Fruit fly (Drosophila melanogaster) whole organism, embryonic: ENCODE results near the gene Rrp1.

ENCODE experiments used
- Bdp1 ChIP-seq: fragments of 200-800 bp; sonication (Bioruptor generic); optimal IDR thresholded peaks from 3 replicates; lab custom pipeline; 2016; ENCODE audit warnings: missing biosample characterization, missing genetic modification characterization
- BtbVII ChIP-seq: fragments of 200-800 bp; sonication (Bioruptor generic); optimal IDR thresholded peaks from 3 replicates; lab custom pipeline; 2017; ENCODE audit warnings: missing biosample characterization, mild to moderate bottlenecking, missing genetic modification characterization
- CG10654 ChIP-seq: fragments of 200-800 bp; sonication (Bioruptor generic); optimal IDR thresholded peaks from 2 replicates; lab custom pipeline; 2016; ENCODE audit warnings: missing biosample characterization, missing genetic modification characterization
- CG12071 ChIP-seq: fragments of 200-800 bp; sonication (Bioruptor generic); optimal IDR thresholded peaks from 3 replicates; lab custom pipeline; 2018; ENCODE audit warnings: missing biosample characterization, mild to moderate bottlenecking, missing genetic modification characterization
- CG14441 ChIP-seq: fragments of 200-800 bp; sonication (Bioruptor generic); IDR thresholded peaks from 2 replicates; pipeline ENCODE4 v1.3.6; 2022; ENCODE audit warnings: missing biosample characterization, missing genetic modification characterization
- CG1647 ChIP-seq: fragments of 200-800 bp; sonication (Bioruptor generic); optimal IDR thresholded peaks from 3 replicates; lab custom pipeline; 2016; ENCODE audit warnings: missing biosample characterization, missing genetic modification characterization
- CG17328 ChIP-seq: fragments of 200-800 bp; sonication (Bioruptor generic); IDR thresholded peaks from 2 replicates; pipeline ENCODE4 v1.3.6; 2022; ENCODE audit warnings: missing biosample characterization, missing genetic modification characterization
- CG17612 ChIP-seq: fragments of 200-800 bp; sonication (Bioruptor generic); IDR thresholded peaks from 2 replicates; pipeline ENCODE4 v1.3.6; 2022; ENCODE audit warnings: missing biosample characterization, missing genetic modification characterization
- CG18599 ChIP-seq: fragments of 200-800 bp; sonication (Bioruptor generic); optimal IDR thresholded peaks from 3 replicates; lab custom pipeline; 2017; ENCODE audit warnings: missing biosample characterization, missing genetic modification characterization, mild to moderate bottlenecking, moderate library complexity, missing genetic modification reagents
- CG2129 ChIP-seq: fragments of 200-800 bp; sonication (Bioruptor generic); IDR thresholded peaks from 2 replicates; pipeline ENCODE4 v1.3.6; 2022; ENCODE audit warnings: missing biosample characterization, missing genetic modification characterization; ENCODE audit not compliant: partially characterized antibody
- CG3163 ChIP-seq: fragments of 200-800 bp; sonication (Bioruptor generic); optimal IDR thresholded peaks from 3 replicates; lab custom pipeline; 2016; ENCODE audit warnings: missing biosample characterization, missing genetic modification characterization
- CG5180 ChIP-seq: fragments of 200-800 bp; sonication (Bioruptor generic); optimal IDR thresholded peaks from 3 replicates; lab custom pipeline; 2017; ENCODE audit warnings: missing biosample characterization, missing genetic modification characterization, mild to moderate bottlenecking, moderate library complexity, missing genetic modification reagents
- CG6175 ChIP-seq: fragments of 200-800 bp; sonication (Bioruptor generic); IDR thresholded peaks from 3 replicates; pipeline ENCODE4 v1.3.6; 2022; ENCODE audit warnings: missing biosample characterization, missing genetic modification characterization
- CG6254 ChIP-seq: fragments of 200-800 bp; sonication (Bioruptor generic); optimal IDR thresholded peaks from 3 replicates; lab custom pipeline; 2017; ENCODE audit warnings: mild to moderate bottlenecking, missing biosample characterization, missing genetic modification reagents, missing genetic modification characterization
- CG6683 ChIP-seq: fragments of 200-800 bp; sonication (Bioruptor generic); optimal IDR thresholded peaks from 2 replicates; lab custom pipeline; 2017; ENCODE audit warnings: missing biosample characterization, mild to moderate bottlenecking, missing genetic modification characterization, missing genetic modification reagents
- CG7839 ChIP-seq: fragments of 200-800 bp; sonication (Bioruptor generic); optimal IDR thresholded peaks from 3 replicates; lab custom pipeline; 2018; ENCODE audit warnings: missing biosample characterization, mild to moderate bottlenecking, missing genetic modification characterization, moderate library complexity
- CG8359 ChIP-seq: fragments of 200-800 bp; sonication (Bioruptor generic); optimal IDR thresholded peaks from 2 replicates; lab custom pipeline; 2017; ENCODE audit warnings: missing biosample characterization, mild to moderate bottlenecking, missing genetic modification characterization, borderline replicate concordance
- CHES-1-like ChIP-seq: fragments of 200-800 bp; sonication (Bioruptor generic); optimal IDR thresholded peaks from 2 replicates; lab custom pipeline; 2016; ENCODE audit warnings: missing biosample characterization, missing genetic modification characterization
- CkIIα-i1 ChIP-seq: fragments of 200-800 bp; sonication (Bioruptor generic); IDR thresholded peaks from 2 replicates; pipeline ENCODE4 v1.3.6; 2022; ENCODE audit warnings: missing biosample characterization, missing genetic modification characterization
- Dad ChIP-seq: fragments of 200-800 bp; sonication (Bioruptor generic); optimal IDR thresholded peaks from 3 replicates; lab custom pipeline; 2016; ENCODE audit warnings: missing biosample characterization, missing genetic modification characterization
- Dip3 ChIP-seq: fragments of 200-800 bp; sonication (Bioruptor generic); optimal IDR thresholded peaks from 3 replicates; lab custom pipeline; 2016; ENCODE audit warnings: missing biosample characterization, missing genetic modification characterization
- Eip74EF ChIP-seq, 2 experiments: fragments of 200-800 bp in 1 of 2; fragments of >200 bp in 1 of 2; sonication (Bioruptor generic) in 1 of 2; optimal IDR thresholded peaks; 2 replicates each; lab custom pipeline; 2017 to 2019; ENCODE audit warnings: missing biosample characterization in 2 of 2, missing genetic modification characterization in 2 of 2, mild to moderate bottlenecking in 1 of 2, moderate library complexity in 1 of 2
- HLHmδ ChIP-seq: fragments of 200-800 bp; sonication (Bioruptor generic); optimal IDR thresholded peaks from 2 replicates; lab custom pipeline; 2018; ENCODE audit warnings: missing biosample characterization, mild to moderate bottlenecking, missing genetic modification characterization, moderate library complexity
- Lpt ChIP-seq: fragments of >200 bp; optimal IDR thresholded peaks from 2 replicates; lab custom pipeline; 2018; ENCODE audit warnings: missing biosample characterization, missing genetic modification characterization
- NC2α ChIP-seq: fragments of 200-800 bp; sonication (Bioruptor generic); optimal IDR thresholded peaks from 2 replicates; lab custom pipeline; 2016; ENCODE audit warnings: missing biosample characterization, missing genetic modification characterization
- Neu2 ChIP-seq: fragments of 200-800 bp; sonication (Bioruptor generic); optimal IDR thresholded peaks from 3 replicates; lab custom pipeline; 2016; ENCODE audit warnings: missing biosample characterization, missing genetic modification characterization, borderline replicate concordance
- Sry-δ ChIP-seq: fragments of 200-800 bp; sonication (Bioruptor generic); optimal IDR thresholded peaks from 2 replicates; lab custom pipeline; 2016; ENCODE audit warnings: missing biosample characterization, missing genetic modification characterization
- Tbp ChIP-seq: fragments of >200 bp; optimal IDR thresholded peaks from 2 replicates; lab custom pipeline; 2018; ENCODE audit warnings: missing biosample characterization, missing genetic modification characterization
- br ChIP-seq: fragments of >200 bp; optimal IDR thresholded peaks from 2 replicates; lab custom pipeline; 2017
- btn ChIP-seq: fragments of 200-800 bp; sonication (Bioruptor generic); optimal IDR thresholded peaks from 2 replicates; lab custom pipeline; 2016; ENCODE audit warnings: missing biosample characterization, missing genetic modification characterization
- chinmo ChIP-seq: fragments of 200-800 bp; sonication (Bioruptor generic); IDR thresholded peaks from 4 replicates; pipeline ENCODE4 v1.3.6; 2022; ENCODE audit warnings: missing biosample characterization, missing genetic modification characterization; ENCODE audit not compliant: partially characterized antibody
- corto ChIP-seq: fragments of 200-800 bp; sonication (Bioruptor generic); optimal IDR thresholded peaks from 2 replicates; lab custom pipeline; 2016; ENCODE audit warnings: missing biosample characterization, mild to moderate bottlenecking, missing genetic modification characterization, moderate library complexity
- cwo ChIP-seq: fragments of 200-800 bp; sonication (Bioruptor generic); optimal IDR thresholded peaks from 3 replicates; lab custom pipeline; 2017; ENCODE audit warnings: missing biosample characterization, missing genetic modification characterization, mild to moderate bottlenecking, moderate library complexity, missing genetic modification reagents
- emc ChIP-seq: fragments of 200-800 bp; sonication (Bioruptor generic); optimal IDR thresholded peaks from 2 replicates; lab custom pipeline; 2016; ENCODE audit warnings: missing biosample characterization, missing genetic modification characterization
- ems ChIP-seq: fragments of 200-800 bp; sonication (Bioruptor generic); optimal IDR thresholded peaks from 3 replicates; lab custom pipeline; 2016; ENCODE audit warnings: missing biosample characterization, missing genetic modification characterization
- ewg ChIP-seq: fragments of 200-800 bp; sonication (Bioruptor generic); optimal IDR thresholded peaks from 3 replicates; lab custom pipeline; 2017; ENCODE audit warnings: mild to moderate bottlenecking, missing biosample characterization, missing genetic modification reagents, missing genetic modification characterization
- fd64A ChIP-seq: fragments of 200-800 bp; sonication (Bioruptor generic); optimal IDR thresholded peaks from 3 replicates; lab custom pipeline; 2018; ENCODE audit warnings: missing biosample characterization, mild to moderate bottlenecking, missing genetic modification characterization
- fru ChIP-seq: fragments of >200 bp; optimal IDR thresholded peaks from 2 replicates; lab custom pipeline; 2017
- kay ChIP-seq: fragments of 200-800 bp; sonication (Bioruptor generic); optimal IDR thresholded peaks from 2 replicates; lab custom pipeline; 2016; ENCODE audit warnings: missing biosample characterization, missing genetic modification characterization
- lab ChIP-seq: fragments of 200-800 bp; sonication (Bioruptor generic); optimal IDR thresholded peaks from 3 replicates; lab custom pipeline; 2017; ENCODE audit warnings: missing biosample characterization, missing genetic modification characterization, mild to moderate bottlenecking, moderate library complexity, missing genetic modification reagents
- mirr ChIP-seq: fragments of 200-800 bp; sonication (Bioruptor generic); optimal IDR thresholded peaks from 3 replicates; lab custom pipeline; 2018; ENCODE audit warnings: missing biosample characterization, mild to moderate bottlenecking, missing genetic modification characterization
- oc ChIP-seq: fragments of 200-800 bp; sonication (Bioruptor generic); optimal IDR thresholded peaks from 2 replicates; lab custom pipeline; 2018; ENCODE audit warnings: missing biosample characterization, mild to moderate bottlenecking, missing genetic modification characterization, moderate library complexity
- pita ChIP-seq: fragments of 200-800 bp; sonication (Bioruptor generic); optimal IDR thresholded peaks from 2 replicates; lab custom pipeline; 2017; ENCODE audit warnings: missing biosample characterization, mild to moderate bottlenecking, missing genetic modification characterization
- pnt ChIP-seq: fragments of 200-800 bp; sonication (Bioruptor generic); optimal IDR thresholded peaks from 3 replicates; lab custom pipeline; 2016; ENCODE audit warnings: missing biosample characterization, missing genetic modification characterization
- prd ChIP-seq, 3 experiments: fragments of >200 bp in 2 of 3; fragments of 200-800 bp in 1 of 3; sonication (Bioruptor generic) in 1 of 3; optimal IDR thresholded peaks in 2 of 3; IDR thresholded peaks in 1 of 3; 2 replicates in 2 of 3; 3 replicates in 1 of 3; pipeline versions ENCODE4 v1.3.6 to Lab custom; 2017 to 2022; ENCODE audit warnings: missing biosample characterization in 1 of 3, missing genetic modification characterization in 1 of 3
- scrt ChIP-seq: fragments of 200-800 bp; sonication (Bioruptor generic); optimal IDR thresholded peaks from 2 replicates; lab custom pipeline; 2018; ENCODE audit warnings: missing biosample characterization, mild to moderate bottlenecking, missing genetic modification characterization, moderate library complexity
- slou ChIP-seq: fragments of 200-800 bp; sonication (Bioruptor generic); optimal IDR thresholded peaks from 3 replicates; lab custom pipeline; 2016; ENCODE audit warnings: missing biosample characterization, missing genetic modification characterization
- stc ChIP-seq: fragments of 200-800 bp; sonication (Bioruptor generic); IDR thresholded peaks from 2 replicates; pipeline ENCODE4 v1.3.6; 2022; ENCODE audit warnings: missing biosample characterization, missing genetic modification characterization
- sug ChIP-seq: fragments of 200-800 bp; optimal IDR thresholded peaks from 2 replicates; lab custom pipeline; 2019; ENCODE audit warnings: missing biosample characterization, mild to moderate bottlenecking, missing genetic modification characterization, moderate library complexity
- vnd ChIP-seq: fragments of 200-800 bp; sonication (Bioruptor generic); IDR thresholded peaks from 3 replicates; pipeline ENCODE4 v1.3.6; 2022; ENCODE audit warnings: missing biosample characterization, missing genetic modification characterization; ENCODE audit not compliant: partially characterized antibody

The Rrp1 gene

DNA sequence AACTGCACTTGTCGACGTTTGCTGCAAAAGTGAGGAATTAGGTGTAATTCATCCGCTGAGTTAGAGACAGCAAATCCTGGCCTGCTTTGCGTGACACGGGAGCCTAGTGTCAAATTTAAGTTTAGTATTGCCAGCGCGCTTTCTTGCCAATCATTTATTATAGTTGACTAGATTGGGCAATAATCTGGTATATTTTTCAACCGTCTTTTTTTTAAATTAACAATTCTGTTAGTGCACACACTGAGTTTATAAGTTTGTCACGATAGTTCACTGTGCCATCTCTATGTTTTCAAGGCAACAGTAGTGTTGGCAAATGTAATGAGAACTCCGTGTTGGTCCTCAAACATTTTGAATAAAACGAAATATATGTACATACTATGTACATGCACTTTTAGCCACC, 4.5 kb upstream of the Rrp1 start, which contains the start of the genes CG9641 and CG3165 (continued):
- TF ChIP-seq CG8359 (GFP tag; lab: Kevin White, UChicago), result peak; percentile 51
- peak; percentile 73 for TF ChIP-seq cwo (GFP tag; lab: Kevin White, UChicago)
- TF ChIP-seq scrt (GFP tag; lab: Kevin White, UChicago), result peak; percentile 77
- no peak for TF ChIP-seq CG6254 (GFP tag; lab: Kevin White, UChicago)
- TF ChIP-seq CG17328 (GFP tag; lab: Robert Waterston, UW), result peak; percentile 71
- TF ChIP-seq emc, result peak; percentile 74
- peak; percentile 77 for TF ChIP-seq CG3163 (GFP tag; lab: Kevin White, UChicago)
- peak; percentile 84 for TF ChIP-seq CG1647 (GFP tag; lab: Kevin White, UChicago)
- peak; percentile 91 for TF ChIP-seq sug
- TF ChIP-seq lab (GFP tag; lab: Kevin White, UChicago), result no peak
- TF ChIP-seq fru (lab: Kevin White, UChicago), result no peak
- peak; percentile 90 for TF ChIP-seq pnt (GFP tag; lab: Kevin White, UChicago)
- peak; percentile 70 for TF ChIP-seq slou (GFP tag; lab: Kevin White, UChicago)
- no peak for TF ChIP-seq mirr
- no peak for TF ChIP-seq CG5180 (GFP tag; lab: Kevin White, UChicago)
- peak; percentile 98 for TF ChIP-seq Sry-δ (GFP tag; lab: Kevin White, UChicago)
- TF ChIP-seq Bdp1 (GFP tag; lab: Kevin White, UChicago), result peak; percentile 83
- TF ChIP-seq CG14441, result peak; percentile 75
- TF ChIP-seq ems (GFP tag; lab: Kevin White, UChicago), result peak; percentile 90
- peak; percentile 88 for TF ChIP-seq CHES-1-like
- peak; percentile 29 for TF ChIP-seq CG12071 (GFP tag; lab: Kevin White, UChicago)
- no peak for TF ChIP-seq Tbp (GFP tag; lab: Kevin White, UChicago)
- TF ChIP-seq kay (GFP tag; lab: Kevin White, UChicago), result peak; percentile 81
- TF ChIP-seq prd (optimal IDR thresholded peaks at IDR 0.05; lab: Kevin White, UChicago), result no peak
- peak; percentile 90 for TF ChIP-seq prd (GFP tag; IDR thresholded peaks at IDR 0.05; lab: Robert Waterston, UW)
- no peak for TF ChIP-seq BtbVII (GFP tag; lab: Kevin White, UChicago)
- peak; percentile 50 for TF ChIP-seq fd64A (GFP tag; lab: Kevin White, UChicago)
- TF ChIP-seq Eip74EF (GFP tag; optimal IDR thresholded peaks at IDR 0.05; lab: Kevin White, UChicago), result no peak
- peak; percentile 90 for TF ChIP-seq Dad
- TF ChIP-seq corto (GFP tag; lab: Kevin White, UChicago), result no peak
- TF ChIP-seq CG17612 (GFP tag; lab: Robert Waterston, UW), result peak; percentile 69; the same call in 1 of the 2 replicates
- peak; percentile 81 for TF ChIP-seq CG10654 (GFP tag; lab: Kevin White, UChicago)
- peak; percentile 67 for TF ChIP-seq btn (GFP tag; lab: Kevin White, UChicago)
- TF ChIP-seq CG2129 (GFP tag; lab: Robert Waterston, UW), result peak; percentile 91
- no peak for TF ChIP-seq pita (GFP tag; lab: Kevin White, UChicago)
- TF ChIP-seq vnd (GFP tag; lab: Robert Waterston, UW), result peak; percentile 98
- no peak for TF ChIP-seq Lpt (GFP tag; lab: Kevin White, UChicago)
- no peak for TF ChIP-seq CG6175
- peak; percentile 60 for TF ChIP-seq Neu2
- peak; percentile 76; the same call in 1 of the 4 replicates for TF ChIP-seq chinmo (GFP tag; lab: Robert Waterston, UW)
- TF ChIP-seq HLHmδ (GFP tag; lab: Kevin White, UChicago), result no peak
- TF ChIP-seq ewg, result peak; percentile 61
- TF ChIP-seq Dip3 (GFP tag; lab: Kevin White, UChicago), result peak; percentile 88
- peak; percentile 58 for TF ChIP-seq CG6683 (GFP tag; lab: Kevin White, UChicago)
- no peak for TF ChIP-seq br (lab: Kevin White, UChicago)
- TF ChIP-seq stc (GFP tag; lab: Robert Waterston, UW), result peak; percentile 79
- peak; percentile 75 for TF ChIP-seq oc (tag; lab: Kevin White, UChicago)
- TF ChIP-seq CG7839, result no peak
- TF ChIP-seq CG18599 (GFP tag; lab: Kevin White, UChicago), result peak; percentile 89
- no peak for TF ChIP-seq CkIIα-i1 (GFP tag; lab: Robert Waterston, UW)
- peak; percentile 70 for TF ChIP-seq NC2α (GFP tag; lab: Kevin White, UChicago)
